Worm (Caenorhabditis elegans): ENCODE data around the gene nspc-3.

DNA sequence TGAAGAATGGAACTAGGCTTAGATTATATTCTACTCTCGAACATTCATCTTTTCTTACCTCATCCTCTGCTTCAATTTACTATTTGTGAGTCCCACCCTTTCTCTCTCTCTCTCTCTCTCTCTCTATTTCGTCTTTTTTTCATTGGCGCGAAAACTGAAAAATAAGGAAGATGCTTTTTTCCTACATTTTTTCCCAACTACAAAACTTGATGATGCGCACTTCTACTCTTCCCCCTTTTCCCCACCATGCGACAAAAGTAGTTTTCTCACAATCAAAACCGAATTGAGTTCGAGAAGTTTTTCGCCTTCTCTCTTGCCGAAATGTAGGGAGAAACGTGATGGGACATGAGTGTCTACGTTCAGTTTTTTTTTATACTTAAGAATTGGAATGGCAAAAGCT, 47.0 kb upstream of the nspc-3 start:
- TF ChIP-seq flt-1 (GFP tag; IDR thresholded peaks at IDR 0.05): no peak
- TF ChIP-seq ztf-29 (GFP tag; IDR thresholded peaks at IDR 0.05): no peak
- no peak for TF ChIP-seq tab-1 (GFP tag; IDR thresholded peaks at IDR 0.05)
- no peak for TF ChIP-seq cog-1 (tag; optimal IDR thresholded peaks at IDR 0.05)
- TF ChIP-seq ref-1 (GFP tag; conservative IDR thresholded peaks at IDR 0.05): no peak
- no peak for TF ChIP-seq ztf-23 (GFP tag; IDR thresholded peaks at IDR 0.05)

Measured in whole organism, midembryonic.